Worm (Caenorhabditis elegans): Measurements from ENCODE around the gene Y17D7C.1.

DNA sequence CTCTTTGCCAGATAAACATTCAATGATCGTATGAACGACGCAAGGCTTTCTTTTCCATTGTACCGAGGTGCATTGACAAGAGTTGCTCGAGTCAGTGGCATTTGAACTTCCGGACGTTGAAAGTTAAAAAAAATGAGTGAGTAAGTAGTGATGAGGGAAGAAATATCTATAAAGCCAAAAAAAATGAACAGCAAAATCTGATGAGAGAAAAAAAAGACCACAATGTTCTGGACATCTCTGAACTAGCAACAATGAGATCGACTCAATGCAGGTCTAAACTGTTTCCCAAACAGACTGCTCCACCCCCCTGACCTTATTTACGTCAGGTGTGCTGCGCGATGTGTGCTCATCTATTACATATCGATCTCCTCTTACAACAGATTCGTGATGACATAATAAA is 44.1 kb downstream of the Y17D7C.1 start, which contains the start of the genes F11D11.21 and F11D11.12:
- TF ChIP-seq T22C8.4 (GFP tag; IDR thresholded peaks at IDR 0.05) (no peak), flt-1 (GFP tag; IDR thresholded peaks at IDR 0.05) (no peak), ztf-23 (GFP tag; IDR thresholded peaks at IDR 0.05) (0 out of 2 replicates have a peak, but pooled peaks have one; percentile 6), ref-1 (GFP tag; conservative IDR thresholded peaks at IDR 0.05) (no peak)
